Fruit fly (Drosophila melanogaster) whole organism, embryonic: ENCODE data around the gene cd.

Source experiments
- Bdp1 ChIP-seq: fragments of 200-800 bp; sonication (Bioruptor generic); optimal IDR thresholded peaks from 3 replicates; lab custom pipeline; 2016; ENCODE audit warnings: missing biosample characterization, missing genetic modification characterization
- Bgb ChIP-seq: fragments of 200-800 bp; sonication (Bioruptor generic); IDR thresholded peaks from 2 replicates; pipeline ENCODE4 v1.3.6; 2022; ENCODE audit warnings: missing biosample characterization, missing genetic modification characterization; ENCODE audit not compliant: partially characterized antibody
- CG12071 ChIP-seq: fragments of 200-800 bp; sonication (Bioruptor generic); optimal IDR thresholded peaks from 3 replicates; lab custom pipeline; 2018; ENCODE audit warnings: missing biosample characterization, mild to moderate bottlenecking, missing genetic modification characterization
- CG14710 ChIP-seq: fragments of 200-800 bp; sonication (Bioruptor generic); optimal IDR thresholded peaks from 3 replicates; lab custom pipeline; 2019; ENCODE audit warnings: missing biosample characterization, mild to moderate bottlenecking, missing genetic modification characterization, moderate library complexity
- CG1602 ChIP-seq: fragments of 200-800 bp; sonication (Bioruptor generic); optimal IDR thresholded peaks from 3 replicates; lab custom pipeline; 2016; ENCODE audit warnings: missing biosample characterization, missing genetic modification characterization
- CG16813 ChIP-seq: fragments of 200-800 bp; sonication (Bioruptor generic); IDR thresholded peaks from 3 replicates; pipeline ENCODE4 v1.3.6; 2022; ENCODE audit warnings: missing biosample characterization, missing genetic modification characterization; ENCODE audit not compliant: partially characterized antibody
- CG16863 ChIP-seq: fragments of 200-800 bp; sonication (Bioruptor generic); optimal IDR thresholded peaks from 3 replicates; lab custom pipeline; 2016; ENCODE audit warnings: missing biosample characterization, missing genetic modification characterization
- CG17361 ChIP-seq: fragments of 200-800 bp; sonication (Bioruptor generic); IDR thresholded peaks from 3 replicates; pipeline ENCODE4 v1.3.6; 2022; ENCODE audit warnings: missing biosample characterization, missing genetic modification characterization
- CG2129 ChIP-seq: fragments of 200-800 bp; sonication (Bioruptor generic); IDR thresholded peaks from 2 replicates; pipeline ENCODE4 v1.3.6; 2022; ENCODE audit warnings: missing biosample characterization, missing genetic modification characterization; ENCODE audit not compliant: partially characterized antibody
- CG2199 ChIP-seq: fragments of 200-800 bp; sonication (Bioruptor generic); IDR thresholded peaks from 3 replicates; pipeline ENCODE4 v1.3.6; 2022; ENCODE audit warnings: missing biosample characterization, missing genetic modification characterization
- CG30403 ChIP-seq: fragments of 200-800 bp; sonication (Bioruptor generic); optimal IDR thresholded peaks from 3 replicates; lab custom pipeline; 2016; ENCODE audit warnings: missing biosample characterization, missing genetic modification characterization
- CG32532 ChIP-seq: fragments of 200-800 bp; sonication (Bioruptor generic); IDR thresholded peaks from 2 replicates; pipeline ENCODE4 v1.3.6; 2022; ENCODE audit warnings: missing biosample characterization, missing genetic modification characterization
- CG3281 ChIP-seq: fragments of 200-800 bp; sonication (Bioruptor generic); optimal IDR thresholded peaks from 3 replicates; lab custom pipeline; 2017; ENCODE audit warnings: missing biosample characterization, mild to moderate bottlenecking, missing genetic modification characterization
- CG34224 ChIP-seq: fragments of 200-800 bp; sonication (Bioruptor generic); IDR thresholded peaks from 3 replicates; pipeline ENCODE4 v1.3.6; 2022; ENCODE audit warnings: missing biosample characterization, missing genetic modification characterization; ENCODE audit not compliant: partially characterized antibody
- CG34376 ChIP-seq: fragments of 200-800 bp; sonication (Bioruptor generic); optimal IDR thresholded peaks from 2 replicates; lab custom pipeline; 2018; ENCODE audit warnings: missing biosample characterization, mild to moderate bottlenecking, missing genetic modification characterization
- CG6175 ChIP-seq: fragments of 200-800 bp; sonication (Bioruptor generic); IDR thresholded peaks from 3 replicates; pipeline ENCODE4 v1.3.6; 2022; ENCODE audit warnings: missing biosample characterization, missing genetic modification characterization
- CG7745 ChIP-seq: fragments of 200-800 bp; sonication (Bioruptor generic); optimal IDR thresholded peaks from 2 replicates; lab custom pipeline; 2018; ENCODE audit warnings: missing biosample characterization, mild to moderate bottlenecking, missing genetic modification characterization, moderate library complexity
- CG8290 ChIP-seq, 3 experiments: fragments of 200-800 bp; sonication (Bioruptor generic); optimal IDR thresholded peaks; 2 replicates each; lab custom pipeline; 2016 to 2019; ENCODE audit warnings: missing biosample characterization in 3 of 3, missing genetic modification characterization in 3 of 3, mild to moderate bottlenecking in 2 of 3, moderate library complexity in 1 of 3
- CG9932 ChIP-seq: fragments of 200-800 bp; sonication (Bioruptor generic); IDR thresholded peaks from 2 replicates; pipeline ENCODE4 v1.3.6; 2022; ENCODE audit warnings: missing biosample characterization, missing genetic modification characterization
- Dll ChIP-seq: fragments of 200-800 bp; sonication (Bioruptor generic); IDR thresholded peaks from 4 replicates; pipeline ENCODE4 v1.3.6; 2022; ENCODE audit warnings: missing biosample characterization, missing genetic modification characterization; ENCODE audit not compliant: partially characterized antibody
- Ets65A ChIP-seq: fragments of 200-800 bp; sonication (Bioruptor generic); peaks from one replicate; lab custom pipeline; 2016; ENCODE audit warnings: missing biosample characterization, missing genetic modification characterization
- MESR4 ChIP-seq: fragments of 200-800 bp; sonication (Bioruptor generic); optimal IDR thresholded peaks from 2 replicates; lab custom pipeline; 2018; ENCODE audit warnings: missing biosample characterization, mild to moderate bottlenecking, missing genetic modification characterization, moderate library complexity
- Meics ChIP-seq: fragments of 200-800 bp; sonication (Bioruptor generic); optimal IDR thresholded peaks from 2 replicates; lab custom pipeline; 2017; ENCODE audit warnings: missing biosample characterization, mild to moderate bottlenecking, missing genetic modification characterization
- Pdp1 ChIP-seq, 2 experiments: fragments of 200-800 bp; sonication (Bioruptor generic); optimal IDR thresholded peaks; 3 replicates each; lab custom pipeline; 2016; ENCODE audit warnings: missing biosample characterization in 2 of 2, missing genetic modification characterization in 2 of 2, mild to moderate bottlenecking in 1 of 2, moderate library complexity in 1 of 2
- Ssrp ChIP-seq: fragments of 200-800 bp; sonication (Bioruptor generic); optimal IDR thresholded peaks from 2 replicates; lab custom pipeline; 2018; ENCODE audit warnings: missing biosample characterization, mild to moderate bottlenecking, missing genetic modification characterization, moderate library complexity
- Xbp1 ChIP-seq: fragments of 200-800 bp; sonication (Bioruptor generic); optimal IDR thresholded peaks from 3 replicates; lab custom pipeline; 2016; ENCODE audit warnings: missing biosample characterization, mild to moderate bottlenecking, missing genetic modification characterization
- ato ChIP-seq: fragments of 200-800 bp; sonication (Bioruptor generic); IDR thresholded peaks from 2 replicates; pipeline ENCODE4 v1.3.6; 2022; ENCODE audit warnings: missing biosample characterization, missing genetic modification characterization; ENCODE audit not compliant: partially characterized antibody
- caup ChIP-seq: fragments of 200-800 bp; sonication (Bioruptor generic); optimal IDR thresholded peaks from 3 replicates; lab custom pipeline; 2017; ENCODE audit warnings: missing biosample characterization, mild to moderate bottlenecking, missing genetic modification characterization, moderate library complexity; ENCODE audit not compliant: severe bottlenecking
- fru ChIP-seq: fragments of >200 bp; optimal IDR thresholded peaks from 2 replicates; lab custom pipeline; 2017
- hbn ChIP-seq: fragments of 200-800 bp; sonication (Bioruptor generic); IDR thresholded peaks from 2 replicates; pipeline ENCODE4 v1.3.6; 2022; ENCODE audit warnings: missing biosample characterization, missing genetic modification characterization; ENCODE audit not compliant: partially characterized antibody
- lab ChIP-seq: fragments of 200-800 bp; sonication (Bioruptor generic); optimal IDR thresholded peaks from 3 replicates; lab custom pipeline; 2017; ENCODE audit warnings: missing biosample characterization, missing genetic modification characterization, mild to moderate bottlenecking, moderate library complexity, missing genetic modification reagents
- mam ChIP-seq: fragments of 200-800 bp; sonication (Bioruptor generic); optimal IDR thresholded peaks from 3 replicates; lab custom pipeline; 2016; ENCODE audit warnings: missing biosample characterization, missing genetic modification characterization
- mld ChIP-seq: fragments of 200-800 bp; sonication (Bioruptor generic); IDR thresholded peaks from 3 replicates; pipeline ENCODE4 v1.3.6; 2022; ENCODE audit warnings: missing biosample characterization, missing genetic modification characterization; ENCODE audit not compliant: partially characterized antibody
- p53 ChIP-seq: fragments of 200-800 bp; sonication (Bioruptor generic); optimal IDR thresholded peaks from 2 replicates; lab custom pipeline; 2016; ENCODE audit warnings: missing biosample characterization, missing genetic modification characterization
- pb ChIP-seq: fragments of 200-800 bp; sonication (Bioruptor generic); optimal IDR thresholded peaks from 3 replicates; lab custom pipeline; 2016; ENCODE audit warnings: missing biosample characterization, missing genetic modification characterization
- pzg ChIP-seq: fragments of 200-800 bp; sonication (Bioruptor generic); optimal IDR thresholded peaks from 3 replicates; lab custom pipeline; 2018; ENCODE audit warnings: missing biosample characterization, mild to moderate bottlenecking, missing genetic modification characterization, moderate library complexity
- row ChIP-seq: fragments of 200-800 bp; sonication (Bioruptor generic); IDR thresholded peaks from 3 replicates; pipeline ENCODE4 v1.3.6; 2022; ENCODE audit warnings: missing biosample characterization, missing genetic modification characterization
- run ChIP-seq: fragments of 200-800 bp; sonication (Bioruptor generic); optimal IDR thresholded peaks from 3 replicates; lab custom pipeline; 2018; ENCODE audit warnings: missing biosample characterization, mild to moderate bottlenecking, missing genetic modification characterization
- schlank ChIP-seq: fragments of 200-800 bp; sonication (Bioruptor generic); optimal IDR thresholded peaks from 2 replicates; lab custom pipeline; 2018; ENCODE audit warnings: missing biosample characterization, mild to moderate bottlenecking, missing genetic modification characterization
- sna ChIP-seq: fragments of 200-800 bp; sonication (Bioruptor generic); IDR thresholded peaks from 2 replicates; pipeline ENCODE4 v1.3.6; 2022; ENCODE audit warnings: missing biosample characterization, missing genetic modification characterization; ENCODE audit not compliant: partially characterized antibody
- tin ChIP-seq: fragments of 200-800 bp; sonication (Bioruptor generic); optimal IDR thresholded peaks from 3 replicates; lab custom pipeline; 2016; ENCODE audit warnings: missing biosample characterization, missing genetic modification characterization
- trem ChIP-seq: fragments of 200-800 bp; optimal IDR thresholded peaks from 3 replicates; lab custom pipeline; 2019; ENCODE audit warnings: missing biosample characterization, mild to moderate bottlenecking, missing genetic modification characterization, moderate library complexity
- tup ChIP-seq: fragments of 200-800 bp; sonication (Bioruptor generic); optimal IDR thresholded peaks from 2 replicates; lab custom pipeline; 2016; ENCODE audit warnings: missing biosample characterization, mild to moderate bottlenecking, missing genetic modification characterization, moderate library complexity
- zen2 ChIP-seq: fragments of 200-800 bp; sonication (Bioruptor generic); IDR thresholded peaks from 3 replicates; pipeline ENCODE4 v1.3.6; 2022; ENCODE audit warnings: missing biosample characterization, missing genetic modification characterization; ENCODE audit not compliant: partially characterized antibody
- zfh2 ChIP-seq: fragments of 200-800 bp; sonication (Bioruptor generic); optimal IDR thresholded peaks from 2 replicates; lab custom pipeline; 2016; ENCODE audit warnings: missing biosample characterization, missing genetic modification characterization

Gene cd

DNA sequence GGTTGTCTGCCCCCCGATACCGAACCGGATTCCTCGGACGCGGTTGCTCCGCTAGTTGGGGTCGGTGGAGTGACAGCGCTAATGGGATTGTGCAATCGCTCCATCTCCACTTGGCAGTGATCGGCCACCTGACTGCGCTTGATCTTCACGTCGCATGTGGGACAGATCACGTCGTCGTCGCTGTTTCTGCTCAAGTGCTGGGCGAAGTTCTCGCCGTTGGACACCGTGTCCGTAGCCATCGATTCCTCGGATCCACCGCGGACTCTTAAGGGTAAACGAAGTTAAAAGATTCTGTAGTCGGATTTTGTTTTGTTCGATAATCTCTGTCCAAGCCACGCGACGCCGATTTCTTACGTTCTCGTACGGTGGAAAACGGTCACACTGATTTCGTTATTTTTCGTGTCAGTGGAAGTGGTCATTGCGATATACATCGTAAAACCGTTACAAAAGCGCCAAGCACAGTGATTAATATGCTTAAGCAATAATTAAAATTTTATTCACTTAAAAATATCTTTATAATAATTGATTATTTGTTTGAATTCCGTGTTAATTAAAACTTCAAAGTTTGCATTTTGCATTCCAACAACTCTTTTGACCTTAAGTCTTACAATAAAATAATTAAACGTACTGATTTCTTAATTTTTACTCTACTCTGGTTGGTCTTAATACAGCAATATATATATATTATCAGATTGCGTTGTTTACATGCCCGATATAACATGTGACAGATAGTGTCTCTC lies 31.4 kb downstream of the cd start, which contains the start of gene RNF220 (continued):
- peak; percentile 30 for TF ChIP-seq Xbp1 (GFP tag; lab: Kevin White, UChicago)
- TF ChIP-seq CG16863 = no peak
- TF ChIP-seq CG12071 = no peak
- TF ChIP-seq CG32532 (GFP tag; lab: Robert Waterston, UW) = no peak; the same call in 1 of the 2 replicates

dm6 chr3R:22726771-22727455 lies 32.2 kb downstream of the cd start, which contains the start of gene CG45049:
Gene CG45049, plus strand, starts transcription at chr3R:22726967.
- TF ChIP-seq CG16813 (GFP tag; lab: Robert Waterston, UW) (peak; percentile 90), Ssrp (tag; lab: Kevin White, UChicago) (no peak), fru (no peak), CG3281 (peak; percentile 27), tin (no peak), CG14710 (peak; percentile 0), CG1602 (no peak), sna (GFP tag; lab: Robert Waterston, UW) (peak; percentile 65), row (GFP tag; lab: Robert Waterston, UW) (peak; percentile 66), CG34376 (GFP tag; lab: Kevin White, UChicago) (peak; percentile 42), schlank (tag; lab: Kevin White, UChicago) (no peak), Bdp1 (no peak), lab (GFP tag; lab: Kevin White, UChicago) (peak; percentile 33), CG17361 (peak; percentile 31; the same call in 1 of the 3 replicates), Bgb (GFP tag; lab: Robert Waterston, UW) (peak; percentile 92), trem (tag; lab: Kevin White, UChicago) (peak; percentile 4), CG2129 (GFP tag; lab: Robert Waterston, UW) (peak; percentile 67), Ets65A (GFP tag; lab: Kevin White, UChicago) (peak; percentile 35), Pdp1 (GFP tag; optimal IDR thresholded peaks at IDR 0.05; lab: Kevin White, UChicago) (peak in 1 of 2 experiments; percentile 12), hbn (GFP tag; lab: Robert Waterston, UW) (peak; percentile 75), CG34224 (GFP tag; lab: Robert Waterston, UW) (peak; percentile 86), zfh2 (GFP tag; lab: Kevin White, UChicago) (peak; percentile 10), CG6175 (GFP tag; lab: Robert Waterston, UW) (no peak), run (tag; lab: Kevin White, UChicago) (no peak), Dll (peak; percentile 90), mld (peak; percentile 86; the same call in 2 of the 3 replicates), CG30403 (GFP tag; lab: Kevin White, UChicago) (peak; percentile 18), CG8290 (GFP tag; optimal IDR thresholded peaks at IDR 0.05; lab: Kevin White, UChicago) (no peak), CG8290 (tag; optimal IDR thresholded peaks at IDR 0.05; lab: Kevin White, UChicago) (peak in 1 of 2 experiments; percentile 5), MESR4 (GFP tag; lab: Kevin White, UChicago) (peak; percentile 57), p53 (GFP tag; lab: Kevin White, UChicago) (no peak), caup (GFP tag; lab: Kevin White, UChicago) (no peak), mam (GFP tag; lab: Kevin White, UChicago) (peak; percentile 25), ato (GFP tag; lab: Robert Waterston, UW) (peak; percentile 92), zen2 (GFP tag; lab: Robert Waterston, UW) (peak; percentile 88), CG9932 (peak; percentile 65), tup (GFP tag; lab: Kevin White, UChicago) (no peak), pzg (peak; percentile 40), CG7745 (tag; lab: Kevin White, UChicago) (no peak), Meics (GFP tag; lab: Kevin White, UChicago) (no peak), CG2199 (GFP tag; lab: Robert Waterston, UW) (0 out of 3 replicates have a peak, but pooled peaks have one; percentile 10), pb (GFP tag; lab: Kevin White, UChicago) (no peak)
